Fruit fly (Drosophila melanogaster): ENCODE results near the gene Gos28.

dm6 chr3R:18693611-18694010, 30.1 kb downstream of the Gos28 start, which contains the start of gene CG14300:
- TF ChIP-seq psq (GFP tag; optimal IDR thresholded peaks at IDR 0.05) (no peak), sv (GFP tag; optimal IDR thresholded peaks at IDR 0.05) (no peak), usp (GFP tag; optimal IDR thresholded peaks at IDR 0.05) (no peak), Hr78 (GFP tag; optimal IDR thresholded peaks at IDR 0.05) (no peak), Dfd (GFP tag; optimal IDR thresholded peaks at IDR 0.05) (no peak), fru (GFP tag; optimal IDR thresholded peaks at IDR 0.05) (no peak), h (GFP tag; optimal IDR thresholded peaks at IDR 0.05) (no peak), pan (optimal IDR thresholded peaks at IDR 0.05) (no peak), Jra (GFP tag; optimal IDR thresholded peaks at IDR 0.05) (no peak), N (GFP tag; optimal IDR thresholded peaks at IDR 0.05) (no peak)
